Fruit fly (Drosophila melanogaster) S2 (cell line): ENCODE measurements around the gene MED24.

Experiments
- CG8478 ChIP-seq: fragments of >200 bp; optimal IDR thresholded peaks from 2 replicates; lab custom pipeline; 2018
- CTCF ChIP-seq, 2 experiments: fragments of >200 bp; optimal IDR thresholded peaks; 2 replicates each; lab custom pipeline; 2018

DNA sequence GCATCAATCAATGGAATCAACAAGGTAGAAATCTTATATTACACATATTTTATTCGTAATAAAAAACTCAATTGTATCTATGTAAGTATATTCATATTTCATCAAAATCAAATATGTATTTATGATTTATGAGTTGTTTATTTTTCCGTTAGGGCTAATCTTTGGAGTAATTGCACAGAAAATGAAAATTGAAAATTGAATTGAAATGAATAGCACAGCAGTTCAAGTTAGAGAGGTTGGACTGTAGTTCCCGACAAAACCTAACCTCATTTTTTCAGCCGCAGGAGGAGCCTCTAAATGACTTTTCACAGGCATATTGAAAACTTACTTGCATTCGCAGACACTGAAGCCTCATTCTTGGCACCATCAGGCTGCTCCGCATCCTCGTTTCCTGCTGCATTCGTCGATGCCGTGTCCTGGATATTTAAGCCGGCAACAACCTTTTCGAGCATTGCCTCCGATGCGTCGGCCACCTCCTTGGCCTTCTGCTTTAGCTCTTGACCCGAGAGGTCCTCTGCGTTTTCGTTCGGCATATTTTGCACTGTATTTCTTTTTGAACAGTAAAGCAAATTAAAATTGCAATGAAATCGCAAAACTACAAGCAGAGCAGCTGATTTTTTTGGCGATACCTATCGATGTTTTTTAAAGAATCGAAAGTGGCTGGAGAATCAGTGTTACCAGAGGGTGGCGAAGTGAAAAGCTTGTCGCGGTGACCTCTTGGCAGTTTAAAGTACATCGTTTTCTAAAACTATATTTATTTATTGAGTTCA, 13.1 kb upstream of the MED24 start, which contains the start of gene Nmt:
- TF ChIP-seq CTCF (optimal IDR thresholded peaks at IDR 0.05; lab: Kevin White, UChicago), result no peak
- TF ChIP-seq CG8478 (lab: Kevin White, UChicago), result no peak
